Worm (Caenorhabditis elegans): ENCODE results near the gene nhr-126.
A peak's percentile ranks its signal among the peaks of the same experiment; 100 is the strongest.

Gene nhr-126

DNA sequence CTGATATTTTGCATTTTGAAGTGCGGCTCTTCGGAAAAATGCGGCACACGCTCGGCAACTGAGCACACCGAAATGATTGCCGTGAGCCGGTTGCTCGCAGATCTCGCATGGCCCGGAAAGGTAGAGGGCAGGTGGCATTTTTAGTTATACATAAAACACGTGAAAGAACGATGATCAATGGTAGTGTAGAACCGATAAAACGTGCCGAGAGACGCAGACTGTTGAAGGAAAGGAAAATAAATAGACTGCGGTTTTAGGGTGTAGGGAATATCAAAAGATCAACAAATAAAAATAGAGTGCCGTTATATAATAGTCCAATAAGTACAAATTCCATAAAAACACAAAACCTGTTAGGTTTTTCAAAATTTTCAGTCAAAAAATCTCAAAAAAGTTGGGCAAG lies 16.9 kb upstream of the nhr-126 start, which contains the start of gene nhr-133:
Gene nhr-133, minus strand, starts transcription at position 183 of the 400 bp plus-strand sequence.
- TF ChIP-seq fkh-10 (GFP tag; optimal IDR thresholded peaks at IDR 0.05) (no peak), egl-5 (tag; optimal IDR thresholded peaks at IDR 0.05) (no peak), tbx-2 (tag; optimal IDR thresholded peaks at IDR 0.05) (no peak), ZK546.5 (tag; optimal IDR thresholded peaks at IDR 0.05) (no peak), lin-15B (tag; optimal IDR thresholded peaks at IDR 0.05) (no peak), nhr-237 (tag; optimal IDR thresholded peaks at IDR 0.05) (no peak), elt-2 (tag; optimal IDR thresholded peaks at IDR 0.05) (peak; percentile 38), nhr-67 (tag; optimal IDR thresholded peaks at IDR 0.05) (no peak), snpc-4 (tag; optimal IDR thresholded peaks at IDR 0.05) (no peak), nhr-43 (tag; optimal IDR thresholded peaks at IDR 0.05; ENCODE audit: poor library complexity, severe bottlenecking) (no peak), lsy-12 (tag; optimal IDR thresholded peaks at IDR 0.05) (no peak), pha-4 (tag; optimal IDR thresholded peaks at IDR 0.05) (peak; percentile 73), aly-2 (tag; optimal IDR thresholded peaks at IDR 0.05) (no peak), fos-1 (tag; optimal IDR thresholded peaks at IDR 0.05) (no peak), elt-1 (tag; optimal IDR thresholded peaks at IDR 0.05) (no peak), mdl-1 (tag; optimal IDR thresholded peaks at IDR 0.05) (no peak), R02D3.7 (tag; optimal IDR thresholded peaks at IDR 0.05) (no peak)

DNA sequence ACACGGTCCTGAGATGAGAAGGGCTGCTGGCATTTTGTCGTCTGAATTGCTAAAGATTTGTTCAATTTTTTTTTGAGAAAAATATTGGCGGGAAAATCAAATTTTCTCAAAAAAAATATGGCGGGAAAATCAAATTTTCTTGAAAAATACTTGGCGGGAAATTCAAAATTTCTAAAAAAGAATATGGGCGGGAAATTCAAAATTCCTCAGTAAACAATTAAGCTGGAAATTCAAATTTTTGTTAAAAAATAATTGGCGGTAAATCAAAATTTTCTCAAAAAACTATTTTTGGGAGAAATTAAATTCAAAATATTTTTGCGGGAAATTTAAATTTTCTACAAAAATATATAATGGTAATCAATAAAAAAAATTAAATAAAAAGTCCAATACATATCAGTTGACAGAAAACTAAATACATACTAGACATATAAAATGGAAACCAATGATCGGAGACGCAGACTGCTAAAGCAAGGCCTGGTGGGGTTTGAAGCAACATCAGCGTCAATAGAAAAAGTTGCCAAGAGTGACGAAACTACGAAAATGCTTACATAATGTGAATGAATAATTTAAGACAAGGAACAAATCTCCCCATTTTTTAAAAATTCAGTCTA lies 14.3 kb upstream of the nhr-126 start, which contains the start of gene nhr-184:
Gene nhr-184, minus strand, starts transcription at position 51 of the 611 bp plus-strand sequence.
- TF ChIP-seq nhr-67 (tag; optimal IDR thresholded peaks at IDR 0.05), result no peak
- TF ChIP-seq unc-62 (GFP tag; optimal IDR thresholded peaks at IDR 0.05), result no peak
- TF ChIP-seq elt-3 (tag; optimal IDR thresholded peaks at IDR 0.05), result no peak
- peak; percentile 42 for TF ChIP-seq hmg-11 (tag; optimal IDR thresholded peaks at IDR 0.05)
- TF ChIP-seq eor-1 (tag; optimal IDR thresholded peaks at IDR 0.05), result no peak
- no peak for TF ChIP-seq nhr-76 (tag; optimal IDR thresholded peaks at IDR 0.05)
- TF ChIP-seq elt-1 (tag; optimal IDR thresholded peaks at IDR 0.05), result no peak
- no peak for TF ChIP-seq unc-39 (tag; optimal IDR thresholded peaks at IDR 0.05)
- no peak for TF ChIP-seq fkh-10 (GFP tag; optimal IDR thresholded peaks at IDR 0.05)
- peak; percentile 58 for TF ChIP-seq pha-4 (tag; optimal IDR thresholded peaks at IDR 0.05)
- TF ChIP-seq R02D3.7 (tag; optimal IDR thresholded peaks at IDR 0.05), result no peak
- TF ChIP-seq zag-1 (tag; optimal IDR thresholded peaks at IDR 0.05), result no peak
- TF ChIP-seq nhr-12 (tag; optimal IDR thresholded peaks at IDR 0.05), result no peak
- no peak for TF ChIP-seq nhr-237 (tag; optimal IDR thresholded peaks at IDR 0.05)
- TF ChIP-seq ama-1 (optimal IDR thresholded peaks at IDR 0.05), result no peak
- TF ChIP-seq nhr-23 (tag; optimal IDR thresholded peaks at IDR 0.05), result no peak
- TF ChIP-seq ZK546.5 (tag; optimal IDR thresholded peaks at IDR 0.05), result no peak
- TF ChIP-seq mdl-1 (tag; optimal IDR thresholded peaks at IDR 0.05), result no peak
- peak; percentile 27 for TF ChIP-seq elt-2 (tag; optimal IDR thresholded peaks at IDR 0.05)
- TF ChIP-seq nfya-1 (tag; optimal IDR thresholded peaks at IDR 0.05; ENCODE audit: insufficient read depth), result no peak
- TF ChIP-seq pqm-1 (tag; optimal IDR thresholded peaks at IDR 0.05), result peak; percentile 25
- TF ChIP-seq nhr-28 (tag; optimal IDR thresholded peaks at IDR 0.05), result no peak
- no peak for TF ChIP-seq aly-2 (tag; optimal IDR thresholded peaks at IDR 0.05)
- TF ChIP-seq fkh-2 (tag; optimal IDR thresholded peaks at IDR 0.05), result no peak
- TF ChIP-seq ceh-9 (tag; optimal IDR thresholded peaks at IDR 0.05), result no peak
- no peak for TF ChIP-seq ceh-28 (tag; optimal IDR thresholded peaks at IDR 0.05)
- no peak for TF ChIP-seq egl-5 (tag; optimal IDR thresholded peaks at IDR 0.05)
- TF ChIP-seq lin-39 (tag; optimal IDR thresholded peaks at IDR 0.05), result no peak
- TF ChIP-seq ztf-11 (tag; optimal IDR thresholded peaks at IDR 0.05), result no peak

DNA sequence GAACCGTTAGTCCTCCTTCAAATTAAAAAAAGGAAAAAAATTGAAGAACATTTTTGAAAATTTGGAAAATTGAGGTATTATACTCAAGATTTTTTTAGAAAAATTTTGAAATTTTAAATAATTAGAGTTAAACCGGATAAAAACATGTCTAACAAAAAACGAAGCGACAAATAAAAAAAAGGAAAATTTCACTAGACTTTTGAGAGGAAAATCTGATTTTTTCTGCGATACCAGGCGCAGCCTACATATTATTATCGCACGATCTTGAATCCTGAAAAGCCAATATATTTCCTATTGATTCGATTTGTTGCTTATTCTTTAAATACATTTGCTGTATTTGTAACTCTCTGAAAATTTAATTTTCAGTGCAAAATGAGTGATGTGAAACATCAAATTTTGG lies 13.5 kb upstream of the nhr-126 start, which contains the start of gene nstp-8:
Gene nstp-8, plus strand, starts transcription at position 301 of the 400 bp plus-strand sequence.
- TF ChIP-seq sea-2 (GFP tag; optimal IDR thresholded peaks at IDR 0.05), result no peak
- no peak for TF ChIP-seq ama-1 (optimal IDR thresholded peaks at IDR 0.05)
- TF ChIP-seq jun-1 (tag; optimal IDR thresholded peaks at IDR 0.05), result no peak
- TF ChIP-seq eor-1 (tag; optimal IDR thresholded peaks at IDR 0.05), result no peak
- no peak for TF ChIP-seq nhr-11 (tag; optimal IDR thresholded peaks at IDR 0.05)
- TF ChIP-seq lin-15B (tag; optimal IDR thresholded peaks at IDR 0.05), result no peak
- no peak for TF ChIP-seq nhr-77 (tag; optimal IDR thresholded peaks at IDR 0.05)
- no peak for TF ChIP-seq nfya-1 (tag; optimal IDR thresholded peaks at IDR 0.05; ENCODE audit: insufficient read depth)
- TF ChIP-seq lsy-12 (tag; optimal IDR thresholded peaks at IDR 0.05), result no peak
